Fruit fly (Drosophila melanogaster) whole organism, embryonic: ENCODE measurements around the gene apn.

Experiments used
- CG10274 ChIP-seq: fragments of 200-800 bp; sonication (Bioruptor generic); optimal IDR thresholded peaks from 3 replicates; lab custom pipeline; 2017; ENCODE audit warnings: missing biosample characterization, mild to moderate bottlenecking, missing genetic modification characterization
- CG14667 ChIP-seq: fragments of 200-800 bp; sonication (Bioruptor generic); IDR thresholded peaks from 2 replicates; pipeline ENCODE4 v1.3.6; 2022; ENCODE audit warnings: missing biosample characterization, missing genetic modification characterization
- CG8478 ChIP-seq: fragments of >200 bp; optimal IDR thresholded peaks from 2 replicates; lab custom pipeline; 2018
- CG8765 ChIP-seq: fragments of 200-800 bp; sonication (Bioruptor generic); IDR thresholded peaks from 2 replicates; pipeline ENCODE4 v1.3.6; 2022; ENCODE audit warnings: missing biosample characterization, missing genetic modification characterization
- Camta ChIP-seq: fragments of 200-800 bp; sonication (Bioruptor generic); optimal IDR thresholded peaks from 2 replicates; lab custom pipeline; 2016; ENCODE audit warnings: missing biosample characterization, missing genetic modification characterization
- Fer2 ChIP-seq: fragments of 200-800 bp; sonication (Bioruptor generic); optimal IDR thresholded peaks from 2 replicates; lab custom pipeline; 2018; ENCODE audit warnings: missing biosample characterization, mild to moderate bottlenecking, missing genetic modification characterization, moderate library complexity
- Hr78 ChIP-seq, 2 experiments: fragments of 200-800 bp in 1 of 2; fragments of >200 bp in 1 of 2; sonication (Bioruptor generic) in 1 of 2; optimal IDR thresholded peaks; 2 replicates each; lab custom pipeline; 2017 to 2019; ENCODE audit warnings: missing biosample characterization in 2 of 2, missing genetic modification characterization in 2 of 2, mild to moderate bottlenecking in 1 of 2, moderate library complexity in 1 of 2
- Side ChIP-seq: fragments of 200-800 bp; sonication (Bioruptor generic); optimal IDR thresholded peaks from 2 replicates; lab custom pipeline; 2016; ENCODE audit warnings: missing biosample characterization, missing genetic modification characterization
- dpn ChIP-seq, 2 experiments: fragments of 200-800 bp; sonication (Bioruptor generic); optimal IDR thresholded peaks; 3 replicates each; lab custom pipeline; 2016; ENCODE audit warnings: missing biosample characterization in 2 of 2, missing genetic modification characterization in 2 of 2
- klu ChIP-seq: fragments of 200-800 bp; sonication (Bioruptor generic); IDR thresholded peaks from 2 replicates; pipeline ENCODE4 v1.3.6; 2022; ENCODE audit warnings: missing biosample characterization, missing genetic modification characterization
- pum ChIP-seq: fragments of 200-800 bp; sonication (Bioruptor generic); optimal IDR thresholded peaks from 2 replicates; lab custom pipeline; 2016; ENCODE audit warnings: missing biosample characterization, missing genetic modification characterization
- stwl ChIP-seq: fragments of 200-800 bp; sonication (Bioruptor generic); optimal IDR thresholded peaks from 3 replicates; lab custom pipeline; 2018; ENCODE audit warnings: missing biosample characterization, mild to moderate bottlenecking, missing genetic modification characterization, moderate library complexity
- zfh2 ChIP-seq: fragments of 200-800 bp; sonication (Bioruptor generic); optimal IDR thresholded peaks from 2 replicates; lab custom pipeline; 2016; ENCODE audit warnings: missing biosample characterization, missing genetic modification characterization

dm6 chr3R:13305318-13305899 is 16.8 kb upstream of the apn start:
- TF ChIP-seq Camta (no peak), Hr78 (GFP tag; optimal IDR thresholded peaks at IDR 0.05; lab: Kevin White, UChicago) (peak in 1 of 2 experiments; percentile 29), pum (GFP tag; lab: Kevin White, UChicago) (no peak), klu (GFP tag; lab: Robert Waterston, UW) (no peak), Fer2 (tag; lab: Kevin White, UChicago) (no peak), Side (GFP tag; lab: Kevin White, UChicago) (no peak), stwl (no peak), CG14667 (GFP tag; lab: Robert Waterston, UW) (no peak), CG10274 (no peak), CG8765 (GFP tag; lab: Robert Waterston, UW) (no peak), zfh2 (GFP tag; lab: Kevin White, UChicago) (no peak), CG8478 (lab: Kevin White, UChicago) (no peak), dpn (GFP tag; optimal IDR thresholded peaks at IDR 0.05; lab: Kevin White, UChicago) (peak in 1 of 2 experiments; percentile 36)
